Worm (Caenorhabditis elegans) whole organism, mixed stage, embryonic: ENCODE data around the gene ZK673.4.

Experiments
- M03D4.4 ChIP-seq: sonication (generic microtip); optimal IDR thresholded peaks from 2 replicates; lab custom pipeline; 2017; ENCODE audit warnings: mild to moderate bottlenecking, missing genetic modification characterization, missing compliant biosample characterization
- bed-3 ChIP-seq: fragments of 200-800 bp; sonication (Bioruptor generic); optimal IDR thresholded peaks from 3 replicates; lab custom pipeline; 2018; ENCODE audit warnings: mild to moderate bottlenecking, missing genetic modification characterization, moderate library complexity, missing compliant biosample characterization
- ceh-39 ChIP-seq: fragments of 150-350 bp; optimal IDR thresholded peaks from 2 replicates; lab custom pipeline; 2014; ENCODE audit warnings: missing biosample characterization, missing genetic modification characterization
- ceh-43 ChIP-seq: fragments of 200-800 bp; sonication (Bioruptor generic); optimal IDR thresholded peaks from 2 replicates; lab custom pipeline; 2018; ENCODE audit warnings: mild to moderate bottlenecking, missing genetic modification characterization, moderate library complexity, missing compliant biosample characterization
- ceh-83 ChIP-seq: fragments of 200-800 bp; sonication (Bioruptor generic); optimal IDR thresholded peaks from 2 replicates; lab custom pipeline; 2018; ENCODE audit warnings: mild to moderate bottlenecking, missing genetic modification characterization, missing compliant biosample characterization
- ces-1 ChIP-seq: fragments of 150-350 bp; optimal IDR thresholded peaks from 2 replicates; lab custom pipeline; 2014; ENCODE audit warnings: missing biosample characterization, missing genetic modification reagents, missing genetic modification characterization
- cnd-1 ChIP-seq: fragments of 200-800 bp; sonication (Bioruptor generic); optimal IDR thresholded peaks from 2 replicates; lab custom pipeline; 2018; ENCODE audit warnings: mild to moderate bottlenecking, missing genetic modification characterization, missing compliant biosample characterization
- drap-1 ChIP-seq: fragments of 200-800 bp; sonication (Bioruptor generic); optimal IDR thresholded peaks from 3 replicates; lab custom pipeline; 2018; ENCODE audit warnings: mild to moderate bottlenecking, missing genetic modification characterization, missing compliant biosample characterization
- elt-1 ChIP-seq: sonication (generic microtip); optimal IDR thresholded peaks from 2 replicates; lab custom pipeline; 2017; ENCODE audit warnings: missing genetic modification characterization, mild to moderate bottlenecking, missing compliant biosample characterization, antibody characterized with exemption, moderate library complexity, borderline replicate concordance; ENCODE audit not compliant: insufficient read depth
- elt-3 ChIP-seq: fragments of 150-350 bp; optimal IDR thresholded peaks from 2 replicates; lab custom pipeline; 2014; ENCODE audit warnings: missing biosample characterization, missing genetic modification characterization
- ham-2 ChIP-seq: fragments of 200-800 bp; sonication (Bioruptor generic); optimal IDR thresholded peaks from 2 replicates; lab custom pipeline; 2018; ENCODE audit warnings: mild to moderate bottlenecking, missing genetic modification characterization, missing compliant biosample characterization
- hlh-1 ChIP-seq: fragments of 150-350 bp; optimal IDR thresholded peaks from 2 replicates; lab custom pipeline; 2014; ENCODE audit warnings: missing biosample characterization, missing genetic modification reagents, missing genetic modification characterization
- lin-13 ChIP-seq: fragments of 150-350 bp; optimal IDR thresholded peaks from 2 replicates; lab custom pipeline; 2014; ENCODE audit warnings: missing biosample characterization, missing genetic modification characterization
- lin-32 ChIP-seq: fragments of 200-800 bp; sonication (Bioruptor generic); optimal IDR thresholded peaks from 2 replicates; lab custom pipeline; 2018; ENCODE audit warnings: mild to moderate bottlenecking, missing genetic modification characterization, missing compliant biosample characterization
- lsy-2 ChIP-seq: fragments of 150-350 bp; optimal IDR thresholded peaks from 2 replicates; lab custom pipeline; 2014; ENCODE audit warnings: missing biosample characterization, missing genetic modification characterization
- mab-5 ChIP-seq: fragments of 150-350 bp; optimal IDR thresholded peaks from 2 replicates; lab custom pipeline; 2014; ENCODE audit warnings: missing biosample characterization, missing genetic modification characterization
- mls-2 ChIP-seq: sonication (generic microtip); optimal IDR thresholded peaks from 2 replicates; lab custom pipeline; 2016; ENCODE audit warnings: mild to moderate bottlenecking, missing genetic modification characterization, moderate library complexity, missing compliant biosample characterization
- nhr-12 ChIP-seq: fragments of 150-350 bp; optimal IDR thresholded peaks from 2 replicates; lab custom pipeline; 2014; ENCODE audit warnings: missing biosample characterization, missing genetic modification characterization
- nhr-2 ChIP-seq: fragments of 150-350 bp; optimal IDR thresholded peaks from 2 replicates; lab custom pipeline; 2014; ENCODE audit warnings: missing biosample characterization, missing genetic modification characterization
- nhr-237 ChIP-seq: fragments of 150-350 bp; optimal IDR thresholded peaks from 2 replicates; lab custom pipeline; 2014; ENCODE audit warnings: missing biosample characterization, missing genetic modification characterization
- nhr-76 ChIP-seq: sonication (generic microtip); optimal IDR thresholded peaks from 2 replicates; lab custom pipeline; 2017; ENCODE audit warnings: missing biosample characterization, missing genetic modification characterization
- pha-4 ChIP-seq: fragments of 150-350 bp; optimal IDR thresholded peaks from 2 replicates; lab custom pipeline; 2018; ENCODE audit warnings: missing biosample characterization, missing genetic modification reagents, missing genetic modification characterization
- sem-2 ChIP-seq: fragments of 200-800 bp; sonication (Bioruptor generic); optimal IDR thresholded peaks from 2 replicates; lab custom pipeline; 2018; ENCODE audit warnings: mild to moderate bottlenecking, missing genetic modification characterization, missing compliant biosample characterization
- sptf-1 ChIP-seq: sonication (generic microtip); optimal IDR thresholded peaks from 2 replicates; lab custom pipeline; 2017; ENCODE audit warnings: mild to moderate bottlenecking, missing genetic modification characterization, moderate library complexity, missing compliant biosample characterization
- unc-120 ChIP-seq: sonication (generic microtip); optimal IDR thresholded peaks from 2 replicates; lab custom pipeline; 2017; ENCODE audit warnings: missing genetic modification characterization, missing compliant biosample characterization; ENCODE audit not compliant: poor library complexity, severe bottlenecking
- unc-39 ChIP-seq: fragments of 150-350 bp; optimal IDR thresholded peaks from 2 replicates; lab custom pipeline; 2014; ENCODE audit warnings: missing biosample characterization, missing genetic modification characterization
- unc-62 ChIP-seq: fragments of 150-350 bp; optimal IDR thresholded peaks from 2 replicates; lab custom pipeline; 2014; ENCODE audit warnings: missing biosample characterization, missing genetic modification reagents, missing genetic modification characterization
- zip-8 ChIP-seq: fragments of 150-350 bp; optimal IDR thresholded peaks from 2 replicates; lab custom pipeline; 2014; ENCODE audit warnings: missing biosample characterization, missing genetic modification characterization
- ztf-11 ChIP-seq: fragments of 150-350 bp; optimal IDR thresholded peaks from 2 replicates; lab custom pipeline; 2014; ENCODE audit warnings: missing biosample characterization, missing genetic modification characterization

ZK673.4 gene

DNA sequence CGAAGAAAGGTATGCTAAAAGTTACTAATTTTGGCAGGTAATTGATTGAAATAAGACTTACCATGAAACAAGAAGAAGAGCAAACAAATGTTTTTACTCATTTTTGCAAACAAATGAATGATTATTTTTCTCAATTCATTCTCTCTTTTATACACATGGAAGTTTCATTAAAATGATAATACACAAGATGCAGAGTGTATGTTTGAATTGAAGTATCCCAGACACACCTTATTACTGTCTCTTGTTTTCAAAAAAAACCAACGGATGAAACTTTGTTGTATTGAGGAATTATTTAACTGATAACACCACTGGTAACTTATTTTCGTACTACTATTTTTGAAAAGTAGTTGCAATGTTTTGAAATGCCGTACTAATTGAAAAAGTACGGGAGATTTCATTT, 26.6 kb downstream of the ZK673.4 start, which contains the start of gene clec-59:
clec-59 (minus strand) TSS at position 101 of the 400 bp plus-strand sequence.
- no peak for TF ChIP-seq drap-1 (GFP tag; lab: Kevin White, UChicago)
- TF ChIP-seq M03D4.4 (tag; lab: Kevin White, UChicago) = no peak
- no peak for TF ChIP-seq hlh-1
- TF ChIP-seq, all 35 proteins: peak for 0

DNA sequence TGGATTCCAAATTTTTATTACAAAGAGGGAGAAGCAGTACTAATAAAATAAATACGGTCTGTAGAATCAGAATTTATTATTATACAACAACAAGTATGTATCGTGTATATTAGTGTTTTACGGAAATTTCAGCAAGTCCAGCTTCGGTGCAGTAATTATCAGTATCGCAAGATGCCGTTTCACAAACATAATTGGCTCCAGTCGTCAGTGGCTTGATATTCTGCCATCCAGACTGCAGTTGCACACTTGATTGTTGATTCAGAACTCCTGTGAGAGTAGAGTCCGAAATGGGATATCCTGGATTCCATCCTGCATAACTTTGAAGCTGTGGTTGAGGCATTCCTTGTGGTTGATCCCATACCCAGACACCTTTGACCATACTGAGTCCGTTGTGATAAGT, 27.3 kb downstream of the ZK673.4 start:
- TF ChIP-seq zip-8 (no peak), sem-2 (GFP tag; lab: Kevin White, UChicago) (no peak), ztf-11 (tag; lab: Kevin White, UChicago) (no peak), ces-1 (no peak), ceh-43 (GFP tag; lab: Kevin White, UChicago) (no peak), elt-3 (tag; lab: Kevin White, UChicago) (no peak), ceh-83 (GFP tag; lab: Kevin White, UChicago) (no peak), bed-3 (GFP tag; lab: Kevin White, UChicago) (no peak), hlh-1 (no peak), mls-2 (tag; lab: Kevin White, UChicago) (no peak), ham-2 (GFP tag; lab: Kevin White, UChicago) (no peak)
- TF ChIP-seq, all 35 proteins: peak for 0

DNA sequence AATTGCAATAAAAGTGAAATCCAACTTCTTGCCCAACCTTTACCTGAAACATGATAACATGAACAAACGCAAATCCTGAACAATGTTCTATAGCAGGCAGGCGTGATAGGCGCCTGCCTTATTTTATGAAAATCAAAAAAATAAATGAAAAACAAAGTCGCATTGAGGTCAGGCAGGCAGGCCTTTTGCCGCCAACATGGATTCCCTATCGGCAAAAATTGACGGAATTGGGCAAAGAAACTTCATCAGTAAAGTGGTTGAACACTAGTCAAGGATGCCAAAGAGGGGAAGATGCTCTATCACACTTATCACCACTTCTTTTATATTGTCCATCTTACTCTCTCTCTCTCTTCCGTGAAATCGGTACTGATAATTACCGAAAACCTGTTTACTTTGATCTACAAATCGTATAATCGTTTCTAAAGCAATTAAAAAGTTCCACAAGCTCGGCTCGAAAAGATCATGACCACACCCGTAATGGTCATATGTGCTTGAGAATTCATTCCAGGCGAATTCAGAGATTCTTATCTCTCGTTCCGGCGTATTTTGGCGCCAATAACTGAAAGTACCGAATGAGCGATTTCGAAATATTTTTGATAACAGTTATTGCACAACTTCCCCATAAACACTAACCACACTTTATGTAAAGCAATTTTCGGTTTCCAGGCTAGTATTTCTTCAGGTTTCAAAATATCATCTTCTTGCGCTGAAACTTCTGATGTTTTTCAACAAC, 29.3 kb downstream of the ZK673.4 start, which contains the start of the genes clec-60 and ZK666.11:
clec-60 (minus strand) TSS at position 51 of the 733 bp plus-strand sequence.
ZK666.11 (plus strand) TSS at position 699 of the 733 bp plus-strand sequence.
- no peak for TF ChIP-seq lsy-2 (tag; lab: Kevin White, UChicago)
- TF ChIP-seq lin-13 (tag; lab: Kevin White, UChicago) = no peak

- TF ChIP-seq mab-5 (tag; lab: Kevin White, UChicago) (no peak), elt-3 (tag; lab: Kevin White, UChicago) (no peak), unc-39 (no peak), cnd-1 (tag; lab: Kevin White, UChicago) (no peak), ham-2 (GFP tag; lab: Kevin White, UChicago) (no peak), bed-3 (GFP tag; lab: Kevin White, UChicago) (no peak), lin-32 (GFP tag; lab: Kevin White, UChicago) (no peak), unc-120 (tag; lab: Kevin White, UChicago) (no peak), M03D4.4 (tag; lab: Kevin White, UChicago) (no peak), lin-13 (tag; lab: Kevin White, UChicago) (no peak), sem-2 (GFP tag; lab: Kevin White, UChicago) (no peak), zip-8 (no peak), sptf-1 (no peak)
These were observed 30.2 kb downstream of the ZK673.4 start for ce11 chrII:10482899-10483298.

- TF ChIP-seq mab-5 (tag; lab: Kevin White, UChicago) (no peak), sptf-1 (no peak)
These were observed 31.1 kb downstream of the ZK673.4 start for ce11 chrII:10483860-10484259.

DNA sequence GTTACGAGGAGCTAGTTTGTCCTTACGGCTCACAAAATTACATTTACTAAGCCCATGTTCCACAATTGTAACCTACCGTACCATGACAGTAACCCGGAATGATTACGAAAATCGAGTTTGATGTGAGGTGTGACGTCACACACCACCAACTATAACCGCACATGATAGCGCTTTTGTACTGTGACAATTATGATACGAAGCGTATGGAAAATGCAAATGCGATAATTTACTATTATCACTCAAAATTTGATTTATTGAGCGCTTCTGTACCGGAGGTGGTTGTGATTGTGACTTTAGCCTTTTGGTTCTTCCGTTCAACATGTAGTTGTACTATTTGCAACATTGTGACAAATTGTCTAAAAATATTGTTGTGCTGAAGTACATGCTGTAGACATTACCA, 32.9 kb downstream of the ZK673.4 start:
- TF ChIP-seq elt-1 (tag; lab: Kevin White, UChicago) (no peak), mab-5 (tag; lab: Kevin White, UChicago) (no peak), nhr-12 (tag; lab: Kevin White, UChicago) (no peak), M03D4.4 (tag; lab: Kevin White, UChicago) (no peak), sptf-1 (no peak), unc-62 (GFP tag; lab: Kevin White, UChicago) (no peak), pha-4 (tag; lab: Kevin White, UChicago) (no peak), ceh-43 (GFP tag; lab: Kevin White, UChicago) (no peak), nhr-2 (tag; lab: Kevin White, UChicago) (no peak), elt-3 (tag; lab: Kevin White, UChicago) (no peak), ceh-39 (tag; lab: Kevin White, UChicago) (no peak), nhr-237 (tag; lab: Kevin White, UChicago) (no peak), nhr-76 (no peak), mls-2 (tag; lab: Kevin White, UChicago) (no peak), unc-120 (tag; lab: Kevin White, UChicago) (no peak), hlh-1 (no peak), zip-8 (no peak), ceh-83 (GFP tag; lab: Kevin White, UChicago) (no peak), sem-2 (GFP tag; lab: Kevin White, UChicago) (no peak), cnd-1 (tag; lab: Kevin White, UChicago) (no peak)
